Fruit fly (Drosophila melanogaster) whole organism, prepupa: ENCODE data around the gene aqz.

ENCODE experiments used
- CG10631 ChIP-seq: fragments of 200-800 bp; sonication (Bioruptor generic); optimal IDR thresholded peaks from 2 replicates; lab custom pipeline; 2016; ENCODE audit warnings: missing biosample characterization, missing genetic modification characterization
- CG10669 ChIP-seq: fragments of 200-800 bp; sonication (Bioruptor generic); optimal IDR thresholded peaks from 3 replicates; lab custom pipeline; 2018; ENCODE audit warnings: missing biosample characterization, mild to moderate bottlenecking, missing genetic modification characterization, moderate library complexity
- CG11294 ChIP-seq: fragments of 200-800 bp; sonication (Bioruptor generic); IDR thresholded peaks from 2 replicates; pipeline ENCODE4 v1.3.6; 2022; ENCODE audit warnings: missing biosample characterization, missing genetic modification characterization
- CG11762 ChIP-seq: fragments of 200-800 bp; sonication (Bioruptor generic); optimal IDR thresholded peaks from 3 replicates; lab custom pipeline; 2016; ENCODE audit warnings: missing biosample characterization, missing genetic modification characterization; ENCODE audit not compliant: insufficient read depth
- CG11902 ChIP-seq: fragments of 200-800 bp; sonication (Bioruptor generic); optimal IDR thresholded peaks from 3 replicates; lab custom pipeline; 2016; ENCODE audit warnings: missing biosample characterization, missing genetic modification characterization
- CG15336 ChIP-seq: fragments of 200-800 bp; sonication (Bioruptor generic); IDR thresholded peaks from 2 replicates; pipeline ENCODE4 v1.3.6; 2022; ENCODE audit warnings: missing biosample characterization, missing genetic modification characterization
- CG16779 ChIP-seq: fragments of 200-800 bp; sonication (Bioruptor generic); optimal IDR thresholded peaks from 3 replicates; lab custom pipeline; 2017; ENCODE audit warnings: missing biosample characterization, mild to moderate bottlenecking, missing genetic modification characterization
- CG3032 ChIP-seq: fragments of 200-800 bp; optimal IDR thresholded peaks from 2 replicates; lab custom pipeline; 2019; ENCODE audit warnings: missing biosample characterization, mild to moderate bottlenecking, missing genetic modification characterization, moderate library complexity
- CG31627 ChIP-seq: fragments of 200-800 bp; sonication (Bioruptor generic); optimal IDR thresholded peaks from 3 replicates; lab custom pipeline; 2016; ENCODE audit warnings: missing biosample characterization, missing genetic modification characterization
- CG4318 ChIP-seq: fragments of 200-800 bp; sonication (Bioruptor generic); optimal IDR thresholded peaks from 3 replicates; lab custom pipeline; 2017; ENCODE audit warnings: missing biosample characterization, mild to moderate bottlenecking, missing genetic modification characterization
- CG6163 ChIP-seq: fragments of 200-800 bp; sonication (Bioruptor generic); IDR thresholded peaks from 3 replicates; pipeline ENCODE4 v1.3.6; 2022; ENCODE audit warnings: missing biosample characterization, missing genetic modification characterization
- CG6276 ChIP-seq: fragments of 200-800 bp; sonication (Bioruptor generic); optimal IDR thresholded peaks from 2 replicates; lab custom pipeline; 2017; ENCODE audit warnings: missing biosample characterization, mild to moderate bottlenecking, missing genetic modification characterization
- CG6808 ChIP-seq: fragments of 200-800 bp; sonication (Bioruptor generic); optimal IDR thresholded peaks from 3 replicates; lab custom pipeline; 2017; ENCODE audit warnings: missing biosample characterization, missing genetic modification characterization, mild to moderate bottlenecking, moderate library complexity, missing genetic modification reagents
- CG6854 ChIP-seq: fragments of 200-800 bp; sonication (Bioruptor generic); optimal IDR thresholded peaks from 2 replicates; lab custom pipeline; 2017; ENCODE audit warnings: missing biosample characterization, mild to moderate bottlenecking, missing genetic modification characterization
- CG7368 ChIP-seq: fragments of 200-800 bp; sonication (Bioruptor generic); optimal IDR thresholded peaks from 3 replicates; lab custom pipeline; 2016; ENCODE audit warnings: missing biosample characterization, missing genetic modification characterization
- CG8119 ChIP-seq: fragments of 200-800 bp; sonication (Bioruptor generic); IDR thresholded peaks from 3 replicates; pipeline ENCODE4 v1.3.6; 2022; ENCODE audit warnings: missing biosample characterization, missing genetic modification characterization
- CG8319 ChIP-seq: fragments of 200-800 bp; sonication (Bioruptor generic); optimal IDR thresholded peaks from 3 replicates; lab custom pipeline; 2016; ENCODE audit warnings: missing biosample characterization, missing genetic modification characterization
- CG8632 ChIP-seq: fragments of 200-800 bp; sonication (Bioruptor generic); optimal IDR thresholded peaks from 3 replicates; lab custom pipeline; 2016; ENCODE audit warnings: missing biosample characterization, missing genetic modification characterization
- CG9139 ChIP-seq: fragments of 200-800 bp; sonication (Bioruptor generic); optimal IDR thresholded peaks from 3 replicates; lab custom pipeline; 2017; ENCODE audit warnings: missing biosample characterization, mild to moderate bottlenecking, missing genetic modification characterization
- Eip78C ChIP-seq: fragments of 200-800 bp; sonication (Bioruptor generic); peaks from one replicate; lab custom pipeline; 2016; ENCODE audit warnings: missing biosample characterization, missing genetic modification characterization
- Eip93F ChIP-seq: fragments of 200-800 bp; sonication (Bioruptor generic); optimal IDR thresholded peaks from 2 replicates; lab custom pipeline; 2016; ENCODE audit warnings: missing biosample characterization, mild to moderate bottlenecking, missing genetic modification characterization
- Gug ChIP-seq: fragments of 200-800 bp; sonication (Bioruptor generic); IDR thresholded peaks from 2 replicates; pipeline ENCODE4 v1.3.6; 2022; ENCODE audit warnings: missing biosample characterization, missing genetic modification characterization
- Hr38 ChIP-seq: sonication (Bioruptor generic); optimal IDR thresholded peaks from 2 replicates; lab custom pipeline; 2016; ENCODE audit warnings: missing biosample characterization, missing genetic modification characterization
- Lpt ChIP-seq: fragments of 200-800 bp; sonication (Bioruptor generic); optimal IDR thresholded peaks from 3 replicates; lab custom pipeline; 2016; ENCODE audit warnings: missing biosample characterization, missing genetic modification characterization
- Sox102F ChIP-seq: fragments of 200-800 bp; sonication (Bioruptor generic); optimal IDR thresholded peaks from 2 replicates; lab custom pipeline; 2016; ENCODE audit warnings: missing biosample characterization, mild to moderate bottlenecking, missing genetic modification characterization
- Sox15 ChIP-seq: fragments of 200-800 bp; sonication (Bioruptor generic); optimal IDR thresholded peaks from 3 replicates; lab custom pipeline; 2016; ENCODE audit warnings: missing biosample characterization, missing genetic modification characterization
- acj6 ChIP-seq: fragments of 200-800 bp; sonication (Bioruptor generic); optimal IDR thresholded peaks from 3 replicates; lab custom pipeline; 2016; ENCODE audit warnings: missing biosample characterization, missing genetic modification characterization
- dsx ChIP-seq: fragments of 200-800 bp; optimal IDR thresholded peaks from 3 replicates; lab custom pipeline; 2019; ENCODE audit warnings: missing biosample characterization, mild to moderate bottlenecking, missing genetic modification characterization, moderate library complexity; ENCODE audit not compliant: poor library complexity, severe bottlenecking
- eg ChIP-seq: fragments of 200-800 bp; sonication (Bioruptor generic); IDR thresholded peaks from 3 replicates; pipeline ENCODE4 v1.3.6; 2022; ENCODE audit warnings: missing biosample characterization, missing genetic modification characterization
- fd85E ChIP-seq: fragments of 200-800 bp; sonication (Bioruptor generic); optimal IDR thresholded peaks from 3 replicates; lab custom pipeline; 2016; ENCODE audit warnings: missing biosample characterization, missing genetic modification characterization
- pdm3 ChIP-seq: fragments of 200-800 bp; sonication (Bioruptor generic); optimal IDR thresholded peaks from 3 replicates; lab custom pipeline; 2016; ENCODE audit warnings: missing biosample characterization, missing genetic modification characterization
- salr ChIP-seq, 2 experiments: fragments of 200-800 bp; sonication (Bioruptor generic); optimal IDR thresholded peaks; 3 replicates each; lab custom pipeline; 2016 to 2018; ENCODE audit warnings: missing biosample characterization in 2 of 2, missing genetic modification characterization in 2 of 2, mild to moderate bottlenecking in 1 of 2
- spab ChIP-seq: fragments of 200-800 bp; sonication (Bioruptor generic); optimal IDR thresholded peaks from 2 replicates; lab custom pipeline; 2017; ENCODE audit warnings: missing biosample characterization, mild to moderate bottlenecking, missing genetic modification characterization, missing genetic modification reagents
- ss ChIP-seq, 2 experiments: fragments of 200-800 bp; sonication (Bioruptor generic); optimal IDR thresholded peaks; 2 replicates in 1 of 2; 3 replicates in 1 of 2; lab custom pipeline; 2017 to 2018; ENCODE audit warnings: mild to moderate bottlenecking in 2 of 2, missing biosample characterization in 2 of 2, missing genetic modification characterization in 2 of 2, moderate library complexity in 1 of 2
- svp ChIP-seq: fragments of 200-800 bp; sonication (Bioruptor generic); peaks from one replicate; lab custom pipeline; 2016; ENCODE audit warnings: missing biosample characterization, missing genetic modification characterization
- topi ChIP-seq: fragments of 200-800 bp; sonication (Bioruptor generic); optimal IDR thresholded peaks from 3 replicates; lab custom pipeline; 2016; ENCODE audit warnings: missing biosample characterization, missing genetic modification characterization

Gene aqz

DNA sequence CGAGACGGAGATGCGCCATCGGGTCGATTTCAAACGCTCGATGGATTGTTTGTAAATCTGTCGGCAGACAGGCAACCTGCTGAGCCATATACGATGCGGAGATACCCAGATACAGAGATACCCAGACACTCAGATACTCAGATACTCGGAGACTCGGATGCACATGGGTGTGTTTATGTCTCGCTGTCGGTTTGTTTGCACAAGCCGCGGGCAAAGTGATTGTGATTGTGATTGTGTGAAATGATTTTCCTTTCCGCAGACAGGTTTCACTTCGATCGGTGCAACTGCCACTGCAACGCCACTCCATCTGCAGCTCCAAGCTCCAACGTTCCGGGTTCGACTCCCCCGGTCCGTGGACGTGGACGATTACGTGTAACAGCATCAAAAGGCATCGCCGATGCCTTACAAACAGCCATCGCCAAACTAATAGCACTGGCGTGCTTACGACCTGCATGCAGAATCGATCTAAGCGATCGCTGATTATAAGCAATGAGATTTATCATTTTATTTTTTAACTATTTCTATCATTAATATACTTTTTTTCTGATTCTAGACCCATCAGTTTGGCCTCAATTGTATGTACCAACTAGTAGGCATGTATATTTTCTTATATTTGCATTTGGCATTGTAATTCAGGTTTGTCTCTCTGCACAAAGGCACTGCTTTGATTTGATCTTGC lies 31.6 kb downstream of the aqz start (continued):
- TF ChIP-seq CG11902 (peak; percentile 56), CG9139 (GFP tag; lab: Kevin White, UChicago) (peak; percentile 25), salr (GFP tag; optimal IDR thresholded peaks at IDR 0.05; lab: Kevin White, UChicago) (peak; percentile 55 to 61), CG7368 (GFP tag; lab: Kevin White, UChicago) (peak; percentile 65), spab (GFP tag; lab: Kevin White, UChicago) (peak; percentile 66), CG16779 (tag; lab: Kevin White, UChicago) (peak; percentile 73), CG6808 (GFP tag; lab: Kevin White, UChicago) (peak; percentile 43), CG11762 (GFP tag; lab: Kevin White, UChicago) (peak; percentile 74)

DNA sequence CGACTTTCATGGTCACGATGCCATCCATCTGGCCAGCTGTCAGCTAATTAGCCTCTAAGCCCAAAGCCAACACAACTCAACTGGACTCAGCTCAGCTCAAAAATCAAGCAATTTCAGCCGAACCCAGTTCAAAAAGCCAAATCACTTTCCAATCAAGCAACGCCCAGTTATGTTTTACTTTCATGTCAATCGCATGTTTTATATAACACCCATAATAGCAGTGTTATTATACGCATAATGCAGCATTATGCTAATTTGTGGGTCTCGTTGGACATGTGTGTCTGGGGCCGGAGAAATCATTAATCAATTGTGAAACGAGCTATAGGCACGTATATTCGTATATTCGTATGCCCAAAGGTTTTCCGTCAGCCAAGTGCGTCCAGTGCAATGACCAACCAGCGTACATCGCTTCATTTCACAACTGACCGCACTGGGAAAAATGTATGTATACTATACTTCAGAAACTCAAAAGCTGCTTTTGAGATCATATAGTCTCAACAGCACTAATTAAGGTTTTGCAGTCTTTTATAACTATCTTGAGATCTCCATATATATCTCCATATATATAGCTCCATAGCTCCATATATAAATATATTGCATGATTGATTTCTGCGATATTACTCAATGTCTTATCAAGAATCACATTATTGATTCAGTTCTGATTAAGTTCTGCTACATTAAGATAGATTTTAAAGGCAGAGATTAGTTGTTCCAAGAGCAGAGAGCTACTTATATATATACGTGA lies 32.8 kb downstream of the aqz start:
- TF ChIP-seq CG4318 (GFP tag; lab: Kevin White, UChicago) (no peak), CG9139 (GFP tag; lab: Kevin White, UChicago) (peak; percentile 10), CG31627 (GFP tag; lab: Kevin White, UChicago) (no peak), topi (GFP tag; lab: Kevin White, UChicago) (peak; percentile 64), pdm3 (GFP tag; lab: Kevin White, UChicago) (no peak), CG10669 (GFP tag; lab: Kevin White, UChicago) (no peak), Lpt (GFP tag; lab: Kevin White, UChicago) (peak; percentile 19), spab (GFP tag; lab: Kevin White, UChicago) (peak; percentile 37), CG3032 (tag; lab: Kevin White, UChicago) (no peak), ss (GFP tag; optimal IDR thresholded peaks at IDR 0.05; lab: Kevin White, UChicago) (peak in 1 of 2 experiments; percentile 36), Eip78C (GFP tag; lab: Kevin White, UChicago) (peak; percentile 96), CG8319 (no peak), CG11294 (GFP tag; lab: Robert Waterston, UW) (no peak), CG6854 (peak; percentile 28), Hr38 (no peak), dsx (peak; percentile 64), CG10631 (GFP tag; lab: Kevin White, UChicago) (no peak), svp (GFP tag; lab: Kevin White, UChicago) (peak; percentile 69)
- TF ChIP-seq, all 60 proteins: peak for 9

dm6 chr3R:8785451-8785850 lies 35.0 kb downstream of the aqz start:
- TF ChIP-seq fd85E (GFP tag; lab: Kevin White, UChicago) (no peak), CG6163 (GFP tag; lab: Robert Waterston, UW) (0 out of 3 replicates have a peak, but pooled peaks have one; percentile 18)
- TF ChIP-seq, all 60 proteins: peak for 1

DNA sequence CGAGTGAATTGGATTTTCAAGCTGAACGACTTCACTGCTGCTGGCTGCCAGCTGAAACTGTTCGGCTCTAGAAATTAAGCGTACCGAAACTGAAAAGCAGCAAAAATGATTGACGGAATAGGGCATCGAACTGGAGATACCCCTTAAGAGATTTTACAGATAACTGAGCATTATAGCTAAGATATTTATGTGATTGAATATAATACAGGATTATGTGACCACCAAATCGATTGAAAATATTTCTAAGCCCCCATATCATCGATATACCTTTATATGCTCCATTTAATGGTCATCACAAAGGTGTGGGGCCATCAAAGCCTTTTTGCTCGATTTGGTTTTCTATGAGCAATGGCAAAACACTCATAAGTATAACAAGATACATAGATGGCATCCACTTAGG lies 35.7 kb downstream of the aqz start:
- TF ChIP-seq CG8119 (peak; percentile 67), svp (GFP tag; lab: Kevin White, UChicago) (peak; percentile 39), CG6163 (GFP tag; lab: Robert Waterston, UW) (peak; percentile 58; the same call in 2 of the 3 replicates), CG8319 (no peak), eg (GFP tag; lab: Robert Waterston, UW) (peak; percentile 82), Sox102F (GFP tag; lab: Kevin White, UChicago) (no peak), CG15336 (peak; percentile 75), CG11294 (GFP tag; lab: Robert Waterston, UW) (0 out of 2 replicates have a peak, but pooled peaks have one; percentile 25)

DNA sequence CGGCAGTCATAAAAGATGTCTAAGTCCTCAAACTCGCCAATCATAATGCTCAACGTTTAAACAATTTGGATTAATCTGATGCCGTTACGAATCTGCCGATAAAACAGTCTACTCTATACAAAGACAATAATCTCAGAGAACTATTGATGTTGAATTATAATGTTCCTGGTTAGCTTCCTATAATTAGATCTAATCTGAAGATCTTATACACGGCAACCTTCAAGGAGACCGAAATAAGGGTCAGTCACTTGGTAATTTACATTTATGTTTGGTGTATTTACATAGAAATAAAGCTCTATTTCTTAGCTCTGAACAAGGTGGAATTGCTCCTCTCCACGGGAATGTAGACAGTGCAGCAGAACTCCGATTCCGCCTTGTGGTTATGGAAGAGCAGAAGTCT lies 39.8 kb downstream of the aqz start, which contains the start of gene CG33189:
Gene CG33189, minus strand, starts transcription at position 101 of the 400 bp plus-strand sequence.
- TF ChIP-seq dsx (no peak), Eip78C (GFP tag; lab: Kevin White, UChicago) (no peak), CG11902 (no peak), CG8319 (no peak), Sox15 (GFP tag; lab: Kevin White, UChicago) (no peak), CG3032 (tag; lab: Kevin White, UChicago) (no peak), CG8119 (no peak), Gug (GFP tag; lab: Robert Waterston, UW) (no peak), CG6276 (no peak), CG8632 (GFP tag; lab: Kevin White, UChicago) (no peak), Hr38 (no peak), Lpt (GFP tag; lab: Kevin White, UChicago) (no peak), acj6 (no peak), Eip93F (GFP tag; lab: Kevin White, UChicago) (no peak)
